Fruit fly (Drosophila melanogaster) whole organism, embryonic: ENCODE data around the gene UQCR-14.

Experiments used
- B-H1 ChIP-seq: fragments of 200-800 bp; sonication (Bioruptor generic); IDR thresholded peaks from 3 replicates; pipeline ENCODE4 v1.3.6; 2022; ENCODE audit warnings: missing biosample characterization, missing genetic modification characterization
- B-H2 ChIP-seq: fragments of 200-800 bp; sonication (Bioruptor generic); optimal IDR thresholded peaks from 2 replicates; lab custom pipeline; 2018; ENCODE audit warnings: missing biosample characterization, mild to moderate bottlenecking, missing genetic modification characterization
- Bgb ChIP-seq: fragments of 200-800 bp; sonication (Bioruptor generic); IDR thresholded peaks from 2 replicates; pipeline ENCODE4 v1.3.6; 2022; ENCODE audit warnings: missing biosample characterization, missing genetic modification characterization; ENCODE audit not compliant: partially characterized antibody
- CG10462 ChIP-seq: fragments of 200-800 bp; sonication (Bioruptor generic); optimal IDR thresholded peaks from 2 replicates; lab custom pipeline; 2016; ENCODE audit warnings: missing biosample characterization, missing genetic modification characterization
- CG10959 ChIP-seq: fragments of 200-800 bp; sonication (Bioruptor generic); IDR thresholded peaks from 2 replicates; pipeline ENCODE4 v1.3.6; 2022; ENCODE audit warnings: missing biosample characterization, missing genetic modification characterization
- CG12299 ChIP-seq: fragments of 200-800 bp; sonication (Bioruptor generic); optimal IDR thresholded peaks from 2 replicates; lab custom pipeline; 2018; ENCODE audit warnings: missing biosample characterization, mild to moderate bottlenecking, missing genetic modification characterization
- CG15269 ChIP-seq: fragments of 200-800 bp; sonication (Bioruptor generic); optimal IDR thresholded peaks from 2 replicates; lab custom pipeline; 2018; ENCODE audit warnings: missing biosample characterization, mild to moderate bottlenecking, missing genetic modification characterization, moderate library complexity
- CG15514 ChIP-seq: fragments of 200-800 bp; sonication (Bioruptor generic); optimal IDR thresholded peaks from 3 replicates; lab custom pipeline; 2017; ENCODE audit warnings: missing biosample characterization, missing genetic modification characterization, mild to moderate bottlenecking, moderate library complexity, missing genetic modification reagents
- CG15601 ChIP-seq: fragments of 200-800 bp; sonication (Bioruptor generic); optimal IDR thresholded peaks from 3 replicates; lab custom pipeline; 2019; ENCODE audit warnings: missing biosample characterization, mild to moderate bottlenecking, missing genetic modification characterization, moderate library complexity
- CG17186 ChIP-seq: fragments of 200-800 bp; sonication (Bioruptor generic); optimal IDR thresholded peaks from 3 replicates; lab custom pipeline; 2017; ENCODE audit warnings: missing biosample characterization, missing genetic modification reagents, missing genetic modification characterization
- CG1832 ChIP-seq: fragments of 200-800 bp; sonication (Bioruptor generic); optimal IDR thresholded peaks from 2 replicates; lab custom pipeline; 2017; ENCODE audit warnings: missing biosample characterization, mild to moderate bottlenecking, missing genetic modification characterization, inconsistent platforms
- CG18764 ChIP-seq: fragments of 200-800 bp; sonication (Bioruptor generic); optimal IDR thresholded peaks from 3 replicates; lab custom pipeline; 2016; ENCODE audit warnings: missing biosample characterization, missing genetic modification characterization
- CG3281 ChIP-seq: fragments of 200-800 bp; sonication (Bioruptor generic); optimal IDR thresholded peaks from 3 replicates; lab custom pipeline; 2017; ENCODE audit warnings: missing biosample characterization, mild to moderate bottlenecking, missing genetic modification characterization
- CG4820 ChIP-seq: fragments of 200-800 bp; sonication (Bioruptor generic); optimal IDR thresholded peaks from 3 replicates; lab custom pipeline; 2016; ENCODE audit warnings: missing biosample characterization, missing genetic modification characterization
- CG5953 ChIP-seq: fragments of 200-800 bp; sonication (Bioruptor generic); IDR thresholded peaks from 2 replicates; pipeline ENCODE4 v1.3.6; 2022; ENCODE audit warnings: missing biosample characterization, missing genetic modification characterization
- CG8281 ChIP-seq: fragments of 200-800 bp; sonication (Bioruptor generic); optimal IDR thresholded peaks from 2 replicates; lab custom pipeline; 2018; ENCODE audit warnings: missing biosample characterization, mild to moderate bottlenecking, missing genetic modification characterization, moderate library complexity
- CG8359 ChIP-seq: fragments of 200-800 bp; sonication (Bioruptor generic); optimal IDR thresholded peaks from 2 replicates; lab custom pipeline; 2017; ENCODE audit warnings: missing biosample characterization, mild to moderate bottlenecking, missing genetic modification characterization, borderline replicate concordance
- CG8478 ChIP-seq: fragments of >200 bp; optimal IDR thresholded peaks from 2 replicates; lab custom pipeline; 2018
- CG8944 ChIP-seq: fragments of 200-800 bp; sonication (Bioruptor generic); optimal IDR thresholded peaks from 3 replicates; lab custom pipeline; 2016; ENCODE audit warnings: missing biosample characterization, missing genetic modification characterization
- E2f1 ChIP-seq: fragments of 200-800 bp; sonication (Bioruptor generic); IDR thresholded peaks from 2 replicates; pipeline ENCODE4 v1.3.6; 2022; ENCODE audit warnings: missing biosample characterization, missing genetic modification characterization
- Ets65A ChIP-seq: fragments of 200-800 bp; sonication (Bioruptor generic); peaks from one replicate; lab custom pipeline; 2016; ENCODE audit warnings: missing biosample characterization, missing genetic modification characterization
- Hmx ChIP-seq: fragments of 200-800 bp; sonication (Bioruptor generic); optimal IDR thresholded peaks from 2 replicates; lab custom pipeline; 2016; ENCODE audit warnings: missing biosample characterization, missing genetic modification characterization
- Hsf ChIP-seq: fragments of 200-800 bp; sonication (Bioruptor generic); optimal IDR thresholded peaks from 3 replicates; lab custom pipeline; 2016; ENCODE audit warnings: missing biosample characterization, missing genetic modification characterization
- Mad ChIP-seq: fragments of 200-800 bp; sonication (Bioruptor generic); optimal IDR thresholded peaks from 2 replicates; lab custom pipeline; 2016; ENCODE audit warnings: missing biosample characterization, missing genetic modification characterization
- Max ChIP-seq: fragments of 200-800 bp; sonication (Bioruptor generic); optimal IDR thresholded peaks from 2 replicates; lab custom pipeline; 2016; ENCODE audit warnings: missing biosample characterization, mild to moderate bottlenecking, missing genetic modification characterization
- Mes4 ChIP-seq: fragments of 200-800 bp; sonication (Bioruptor generic); optimal IDR thresholded peaks from 2 replicates; lab custom pipeline; 2016; ENCODE audit warnings: missing biosample characterization, missing genetic modification characterization
- Myb ChIP-seq: fragments of 200-800 bp; sonication (Bioruptor generic); optimal IDR thresholded peaks from 2 replicates; lab custom pipeline; 2016; ENCODE audit warnings: missing biosample characterization, missing genetic modification characterization
- NK7.1 ChIP-seq: fragments of 200-800 bp; sonication (Bioruptor generic); optimal IDR thresholded peaks from 3 replicates; lab custom pipeline; 2016; ENCODE audit warnings: missing biosample characterization, missing genetic modification characterization
- NfI ChIP-seq: fragments of 200-800 bp; sonication (Bioruptor generic); optimal IDR thresholded peaks from 3 replicates; lab custom pipeline; 2018; ENCODE audit warnings: missing biosample characterization, mild to moderate bottlenecking, missing genetic modification characterization, moderate library complexity
- Pdp1 ChIP-seq, 2 experiments: fragments of 200-800 bp; sonication (Bioruptor generic); optimal IDR thresholded peaks; 3 replicates each; lab custom pipeline; 2016; ENCODE audit warnings: missing biosample characterization in 2 of 2, missing genetic modification characterization in 2 of 2, mild to moderate bottlenecking in 1 of 2, moderate library complexity in 1 of 2
- Ptx1 ChIP-seq: fragments of 200-800 bp; sonication (Bioruptor generic); IDR thresholded peaks from 2 replicates; pipeline ENCODE4 v1.3.6; 2022; ENCODE audit warnings: missing biosample characterization, missing genetic modification characterization
- Sox100B ChIP-seq: fragments of 200-800 bp; sonication (Bioruptor generic); optimal IDR thresholded peaks from 3 replicates; lab custom pipeline; 2018; ENCODE audit warnings: missing biosample characterization, mild to moderate bottlenecking, missing genetic modification characterization
- Ssrp ChIP-seq: fragments of 200-800 bp; sonication (Bioruptor generic); optimal IDR thresholded peaks from 2 replicates; lab custom pipeline; 2018; ENCODE audit warnings: missing biosample characterization, mild to moderate bottlenecking, missing genetic modification characterization, moderate library complexity
- TFAM ChIP-seq: fragments of 200-800 bp; sonication (Bioruptor generic); optimal IDR thresholded peaks from 2 replicates; lab custom pipeline; 2017; ENCODE audit warnings: missing biosample characterization, missing genetic modification characterization, inconsistent platforms
- al ChIP-seq: fragments of 200-800 bp; sonication (Bioruptor generic); IDR thresholded peaks from 2 replicates; pipeline ENCODE4 v1.3.6; 2022; ENCODE audit warnings: missing biosample characterization, missing genetic modification characterization
- ash1 ChIP-seq: fragments of 200-800 bp; sonication (Bioruptor generic); optimal IDR thresholded peaks from 2 replicates; lab custom pipeline; 2018; ENCODE audit warnings: missing biosample characterization, mild to moderate bottlenecking, missing genetic modification characterization
- bab2 ChIP-seq: fragments of 200-800 bp; sonication (Bioruptor generic); optimal IDR thresholded peaks from 2 replicates; lab custom pipeline; 2016; ENCODE audit warnings: missing biosample characterization, missing genetic modification characterization
- ci ChIP-seq: fragments of 200-800 bp; sonication (Bioruptor generic); IDR thresholded peaks from 3 replicates; pipeline ENCODE4 v1.3.6; 2022; ENCODE audit warnings: missing biosample characterization, missing genetic modification characterization
- dpn ChIP-seq, 2 experiments: fragments of 200-800 bp; sonication (Bioruptor generic); optimal IDR thresholded peaks; 3 replicates each; lab custom pipeline; 2016; ENCODE audit warnings: missing biosample characterization in 2 of 2, missing genetic modification characterization in 2 of 2
- exex ChIP-seq: fragments of 200-800 bp; sonication (Bioruptor generic); optimal IDR thresholded peaks from 4 replicates; lab custom pipeline; 2018; ENCODE audit warnings: missing biosample characterization, mild to moderate bottlenecking, missing genetic modification characterization, moderate library complexity
- fru ChIP-seq: fragments of >200 bp; optimal IDR thresholded peaks from 2 replicates; lab custom pipeline; 2017
- hth ChIP-seq: fragments of >200 bp; optimal IDR thresholded peaks from 2 replicates; lab custom pipeline; 2017; ENCODE audit warnings: inconsistent platforms
- insv ChIP-seq, 2 experiments: fragments of 200-800 bp; sonication (Bioruptor generic); optimal IDR thresholded peaks; 3 replicates each; lab custom pipeline; 2016 to 2018; ENCODE audit warnings: missing biosample characterization in 2 of 2, missing genetic modification characterization in 2 of 2
- mam ChIP-seq: fragments of 200-800 bp; sonication (Bioruptor generic); optimal IDR thresholded peaks from 3 replicates; lab custom pipeline; 2016; ENCODE audit warnings: missing biosample characterization, missing genetic modification characterization
- mld ChIP-seq: fragments of 200-800 bp; sonication (Bioruptor generic); IDR thresholded peaks from 3 replicates; pipeline ENCODE4 v1.3.6; 2022; ENCODE audit warnings: missing biosample characterization, missing genetic modification characterization; ENCODE audit not compliant: partially characterized antibody
- otp ChIP-seq: fragments of 200-800 bp; sonication (Bioruptor generic); IDR thresholded peaks from 3 replicates; pipeline ENCODE4, ENCODE4 v1.3.6; 2022; ENCODE audit warnings: missing biosample characterization, missing genetic modification characterization
- phol ChIP-seq: fragments of 200-800 bp; sonication (Bioruptor generic); optimal IDR thresholded peaks from 3 replicates; lab custom pipeline; 2018; ENCODE audit warnings: missing biosample characterization, mild to moderate bottlenecking, missing genetic modification characterization, moderate library complexity
- pnt ChIP-seq: fragments of 200-800 bp; sonication (Bioruptor generic); optimal IDR thresholded peaks from 3 replicates; lab custom pipeline; 2016; ENCODE audit warnings: missing biosample characterization, missing genetic modification characterization
- pzg ChIP-seq: fragments of 200-800 bp; sonication (Bioruptor generic); optimal IDR thresholded peaks from 3 replicates; lab custom pipeline; 2018; ENCODE audit warnings: missing biosample characterization, mild to moderate bottlenecking, missing genetic modification characterization, moderate library complexity
- tgo ChIP-seq: fragments of 200-800 bp; sonication (Bioruptor generic); IDR thresholded peaks from 3 replicates; pipeline ENCODE4 v1.3.6; 2022; ENCODE audit warnings: missing biosample characterization, missing genetic modification characterization
- wor ChIP-seq: fragments of 200-800 bp; sonication (Bioruptor generic); IDR thresholded peaks from 2 replicates; pipeline ENCODE4 v1.3.6; 2022; ENCODE audit warnings: missing biosample characterization, missing genetic modification characterization

UQCR-14 gene

DNA sequence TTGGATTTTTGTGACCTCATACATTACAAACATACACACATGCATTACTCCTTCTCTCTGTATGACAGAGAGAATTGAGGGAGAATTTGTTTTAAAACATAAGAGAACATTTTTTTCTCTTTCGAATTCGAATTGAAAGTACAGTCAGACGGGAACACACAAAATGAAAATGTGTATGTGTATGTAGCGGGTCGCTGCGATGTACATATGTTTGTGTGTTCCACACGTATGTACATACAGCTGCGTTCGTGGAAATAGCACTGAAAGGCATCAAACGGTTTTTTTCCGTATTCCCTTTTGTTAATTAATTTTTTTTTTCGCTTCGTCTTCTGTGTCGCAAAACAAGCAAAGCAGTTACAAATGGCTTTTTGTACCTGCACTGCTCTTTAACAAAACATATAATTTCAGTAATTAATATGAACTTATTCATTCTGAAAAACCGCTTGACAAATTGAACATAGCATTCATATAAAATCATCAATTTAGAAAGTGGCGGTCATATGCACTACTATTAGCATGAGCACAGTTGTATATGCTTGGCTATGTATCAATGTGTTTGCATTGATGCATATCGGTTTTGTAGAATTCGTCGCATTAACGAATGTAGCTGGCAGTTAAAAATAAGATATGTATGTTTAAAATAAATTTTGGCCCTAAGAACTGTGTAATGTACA lies 46.7 kb downstream of the UQCR-14 start (continued):
- TF ChIP-seq pnt: peak; percentile 93
- peak; percentile 94 for TF ChIP-seq NK7.1 (GFP tag; lab: Kevin White, UChicago)
- TF ChIP-seq E2f1: peak; percentile 90
- peak; percentile 88 to 96 for TF ChIP-seq Pdp1 (GFP tag; optimal IDR thresholded peaks at IDR 0.05; lab: Kevin White, UChicago)
- peak; percentile 89 for TF ChIP-seq exex (tag; lab: Kevin White, UChicago)
- peak; percentile 97 for TF ChIP-seq Max (GFP tag; lab: Kevin White, UChicago)
- peak; percentile 88 for TF ChIP-seq Hmx (GFP tag; lab: Kevin White, UChicago)
- peak; percentile 85 for TF ChIP-seq Myb (GFP tag; lab: Kevin White, UChicago)
- TF ChIP-seq pzg (GFP tag; lab: Kevin White, UChicago): peak; percentile 19
- peak; percentile 97 for TF ChIP-seq CG3281
- peak; percentile 95 to 96 for TF ChIP-seq dpn (GFP tag; optimal IDR thresholded peaks at IDR 0.05; lab: Kevin White, UChicago)
- TF ChIP-seq mam (GFP tag; lab: Kevin White, UChicago): peak; percentile 95
- TF ChIP-seq bab2 (GFP tag; lab: Kevin White, UChicago): peak; percentile 95
- TF ChIP-seq al (GFP tag; lab: Robert Waterston, UW): peak; percentile 90
- peak; percentile 82 for TF ChIP-seq CG17186
- TF ChIP-seq ash1: peak; percentile 87
- TF ChIP-seq CG8478 (lab: Kevin White, UChicago): no peak
- peak; percentile 94 for TF ChIP-seq B-H2 (GFP tag; lab: Kevin White, UChicago)
- TF ChIP-seq tgo (GFP tag; lab: Robert Waterston, UW): peak; percentile 92
- TF ChIP-seq Hsf (GFP tag; lab: Kevin White, UChicago): peak; percentile 96
- peak; percentile 89 for TF ChIP-seq CG15514 (GFP tag; lab: Kevin White, UChicago)
- peak; percentile 88 for TF ChIP-seq ci (GFP tag; lab: Robert Waterston, UW)
- peak; percentile 96 for TF ChIP-seq CG12299 (tag; lab: Kevin White, UChicago)
- peak; percentile 93 for TF ChIP-seq Ptx1 (GFP tag; lab: Robert Waterston, UW)
- peak; percentile 98 for TF ChIP-seq Sox100B (GFP tag; lab: Kevin White, UChicago)
- TF ChIP-seq CG5953 (GFP tag; lab: Robert Waterston, UW): peak; percentile 63; the same call in 1 of the 2 replicates
- TF ChIP-seq CG10959: peak; percentile 81
- TF ChIP-seq Mes4: peak; percentile 96
- TF ChIP-seq CG15601 (tag; lab: Kevin White, UChicago): peak; percentile 95
- peak; percentile 89; the same call in 2 of the 3 replicates for TF ChIP-seq otp (GFP tag; lab: Robert Waterston, UW)
- peak; percentile 90 for TF ChIP-seq CG4820
- no peak for TF ChIP-seq Bgb (GFP tag; lab: Robert Waterston, UW)
- no peak for TF ChIP-seq CG1832
- peak; percentile 89 for TF ChIP-seq CG8359 (GFP tag; lab: Kevin White, UChicago)
- TF ChIP-seq CG10462 (GFP tag; lab: Kevin White, UChicago): peak; percentile 88
- TF ChIP-seq insv (GFP tag; optimal IDR thresholded peaks at IDR 0.05; lab: Kevin White, UChicago): peak; percentile 18 to 77
- peak; percentile 96 for TF ChIP-seq Ssrp (tag; lab: Kevin White, UChicago)
- no peak for TF ChIP-seq mld (GFP tag; lab: Robert Waterston, UW)
- TF ChIP-seq NfI (GFP tag; lab: Kevin White, UChicago): peak; percentile 96
- peak; percentile 97 for TF ChIP-seq phol
- no peak for TF ChIP-seq hth (lab: Kevin White, UChicago)
- TF ChIP-seq Ets65A (GFP tag; lab: Kevin White, UChicago): peak; percentile 99
- peak; percentile 91 for TF ChIP-seq CG8944 (GFP tag; lab: Kevin White, UChicago)
- no peak for TF ChIP-seq fru (lab: Kevin White, UChicago)
- TF ChIP-seq Mad: peak; percentile 94
- TF ChIP-seq CG15269 (tag; lab: Kevin White, UChicago): peak; percentile 97
- TF ChIP-seq CG18764 (GFP tag; lab: Kevin White, UChicago): peak; percentile 87
- peak; percentile 75 for TF ChIP-seq TFAM
- TF ChIP-seq B-H1 (GFP tag; lab: Robert Waterston, UW): peak; percentile 86
- peak; percentile 91 for TF ChIP-seq CG8281 (tag; lab: Kevin White, UChicago)
- peak; percentile 87 for TF ChIP-seq wor (GFP tag; lab: Robert Waterston, UW)
